Worm (Caenorhabditis elegans) whole organism, young adult: ENCODE data around the gene srh-131.

ENCODE experiments used
- C06A6.2 ChIP-seq: fragments of 200-800 bp; sonication (Bioruptor generic); conservative IDR thresholded peaks from 2 replicates; pipeline ENCODE4 v1.3.6; 2022; ENCODE audit warnings: missing genetic modification characterization, missing compliant biosample characterization
- Y56A3A.18 ChIP-seq: fragments of 200-800 bp; sonication (Bioruptor generic); IDR thresholded peaks from 2 replicates; pipeline ENCODE4 v1.3.6; 2022; ENCODE audit warnings: missing genetic modification reagents, missing genetic modification characterization, missing compliant biosample characterization
- fkh-3 ChIP-seq: sonication (generic microtip); optimal IDR thresholded peaks from 2 replicates; lab custom pipeline; 2016; ENCODE audit warnings: mild to moderate bottlenecking, missing genetic modification characterization, missing compliant biosample characterization
- let-526 ChIP-seq: fragments of 200-800 bp; sonication (Bioruptor generic); IDR thresholded peaks from 2 replicates; pipeline ENCODE4 v1.3.6; 2022; ENCODE audit warnings: missing genetic modification reagents, missing genetic modification characterization, missing compliant biosample characterization
- let-607 ChIP-seq, 2 experiments: fragments of 200-800 bp in 1 of 2; sonication (Bioruptor generic) in 1 of 2; sonication (generic microtip) in 1 of 2; optimal IDR thresholded peaks; 2 replicates each; lab custom pipeline; 2016 to 2018; ENCODE audit warnings: mild to moderate bottlenecking in 2 of 2, missing compliant biosample characterization in 2 of 2, missing genetic modification characterization in 2 of 2, moderate library complexity in 2 of 2, missing genotype in 1 of 2
- pha-4 ChIP-seq: fragments of 150-350 bp; sonication (generic microtip); optimal IDR thresholded peaks from 2 replicates; lab custom pipeline; 2014; ENCODE audit warnings: missing biosample characterization, missing genetic modification reagents, missing genetic modification characterization
- sea-2 ChIP-seq: fragments of 200-800 bp; sonication (Bioruptor generic); IDR thresholded peaks from 2 replicates; pipeline ENCODE4 v1.3.6; 2022; ENCODE audit warnings: missing genetic modification characterization, missing compliant biosample characterization
- ztf-25 ChIP-seq: fragments of 200-800 bp; sonication (Bioruptor generic); IDR thresholded peaks from 2 replicates; pipeline ENCODE4 v1.3.6; 2022; ENCODE audit warnings: missing genetic modification reagents, missing genetic modification characterization, missing compliant biosample characterization

DNA sequence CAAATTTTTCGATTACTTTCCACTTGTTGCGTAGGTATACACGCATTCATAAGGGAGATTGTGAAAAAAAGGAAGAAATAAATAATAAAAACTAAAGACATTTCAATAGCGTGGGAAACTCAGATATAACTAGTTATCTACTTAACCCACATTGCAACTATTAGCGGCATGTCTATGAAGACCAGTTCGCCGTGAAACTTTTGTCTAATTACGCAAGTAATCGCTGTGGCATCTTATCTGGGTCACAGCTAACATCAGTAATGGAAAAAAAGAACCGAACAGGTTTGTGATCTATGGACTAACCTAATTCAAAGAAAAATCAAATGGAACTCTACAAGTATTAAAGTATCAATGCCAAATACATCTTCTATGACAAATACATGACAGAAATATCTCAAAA, 7.9 kb downstream of the srh-131 start, which contains the start of gene clec-241:
- TF ChIP-seq ztf-25 (GFP tag; lab: Robert Waterston, UW), result no peak
- no peak for TF ChIP-seq fkh-3 (tag; lab: Kevin White, UChicago)
- no peak for TF ChIP-seq C06A6.2 (GFP tag; lab: Robert Waterston, UW)
- no peak for TF ChIP-seq let-607 (tag; optimal IDR thresholded peaks at IDR 0.05; lab: Kevin White, UChicago)
- no peak for TF ChIP-seq sea-2 (GFP tag; lab: Robert Waterston, UW)
- no peak for TF ChIP-seq Y56A3A.18
- no peak for TF ChIP-seq pha-4 (tag; lab: Kevin White, UChicago)
- TF ChIP-seq let-526 (GFP tag; lab: Robert Waterston, UW), result no peak
